Worm (Caenorhabditis elegans): ENCODE data around the gene C05B5.5.

Gene C05B5.5

ce11 chrIII:10010117-10010516, 9.0 kb downstream of the C05B5.5 start, which contains the start of gene fbxa-155:
Gene fbxa-155, minus strand, starts transcription at chrIII:10010217.
- TF ChIP-seq fos-1 (tag; optimal IDR thresholded peaks at IDR 0.05) (no peak), ZK546.5 (tag; optimal IDR thresholded peaks at IDR 0.05) (no peak), saeg-2 (GFP tag; IDR thresholded peaks at IDR 0.05) (no peak), ceh-32 (tag; optimal IDR thresholded peaks at IDR 0.05; ENCODE audit: poor library complexity) (no peak), Y105C5A.15 (GFP tag; IDR thresholded peaks at IDR 0.05) (no peak), Y48G9A.11 (GFP tag; IDR thresholded peaks at IDR 0.05) (no peak)

ce11 chrIII:10012136-10012535, 11.0 kb downstream of the C05B5.5 start, which contains the start of gene C05B5.16:
Gene C05B5.16, plus strand, starts transcription at chrIII:10012436.
- TF ChIP-seq nhr-41 (GFP tag; IDR thresholded peaks at IDR 0.05) (no peak), lir-3 (tag; optimal IDR thresholded peaks at IDR 0.05) (no peak), mxl-2 (GFP tag; conservative IDR thresholded peaks at IDR 0.05) (no peak), Y75B8A.6 (GFP tag; IDR thresholded peaks at IDR 0.05) (no peak), lin-15B (tag; optimal IDR thresholded peaks at IDR 0.05) (no peak), ces-1 (GFP tag; optimal IDR thresholded peaks at IDR 0.05) (no peak), lim-7 (GFP tag; IDR thresholded peaks at IDR 0.05) (no peak), ceh-44 (GFP tag; IDR thresholded peaks at IDR 0.05) (no peak), unc-39 (tag; optimal IDR thresholded peaks at IDR 0.05) (no peak), ztf-11 (tag; optimal IDR thresholded peaks at IDR 0.05) (no peak), ceh-32 (tag; optimal IDR thresholded peaks at IDR 0.05; ENCODE audit: poor library complexity) (no peak), skn-1 (tag; optimal IDR thresholded peaks at IDR 0.05) (no peak), snpc-1.2 (GFP tag; IDR thresholded peaks at IDR 0.05) (no peak), egl-43 (GFP tag; IDR thresholded peaks at IDR 0.05) (no peak), nhr-102 (tag; optimal IDR thresholded peaks at IDR 0.05) (no peak), mep-1 (tag; optimal IDR thresholded peaks at IDR 0.05) (no peak), vab-7 (GFP tag; IDR thresholded peaks at IDR 0.05) (no peak), lin-13 (GFP tag; optimal IDR thresholded peaks at IDR 0.05) (no peak)

- peak; percentile 64 for TF ChIP-seq hmg-1.1 (GFP tag; IDR thresholded peaks at IDR 0.05)
- TF ChIP-seq egl-27 (tag; optimal IDR thresholded peaks at IDR 0.05), result no peak
- no peak for TF ChIP-seq jun-1 (tag; optimal IDR thresholded peaks at IDR 0.05)
- TF ChIP-seq fkh-10 (GFP tag; optimal IDR thresholded peaks at IDR 0.05), result peak; percentile 37
- TF ChIP-seq mdl-1 (tag; optimal IDR thresholded peaks at IDR 0.05), result peak in 1 of 2 experiments; percentile 85
- peak; percentile 56 for TF ChIP-seq rbr-2 (tag; optimal IDR thresholded peaks at IDR 0.05)
- TF ChIP-seq lsy-2 (tag; optimal IDR thresholded peaks at IDR 0.05), result peak; percentile 45 to 53
- TF ChIP-seq unc-62 (GFP tag; optimal IDR thresholded peaks at IDR 0.05 in 1 of 2), result peak in 1 of 2 experiments; percentile 95
- no peak for TF ChIP-seq unc-62 (tag; optimal IDR thresholded peaks at IDR 0.05)
- no peak for TF ChIP-seq Y75B8A.6 (GFP tag; IDR thresholded peaks at IDR 0.05)
- TF ChIP-seq aha-1 (tag), result peak; percentile 32
- TF ChIP-seq hlh-30 (tag; optimal IDR thresholded peaks at IDR 0.05; ENCODE audit: insufficient read depth), result peak; percentile 89
These were observed 15.4 kb downstream of the C05B5.5 start, which contains the start of gene rgs-1 for ce11 chrIII:10016413-10017051. Gene rgs-1, minus strand, starts transcription at chrIII:10016558.

DNA sequence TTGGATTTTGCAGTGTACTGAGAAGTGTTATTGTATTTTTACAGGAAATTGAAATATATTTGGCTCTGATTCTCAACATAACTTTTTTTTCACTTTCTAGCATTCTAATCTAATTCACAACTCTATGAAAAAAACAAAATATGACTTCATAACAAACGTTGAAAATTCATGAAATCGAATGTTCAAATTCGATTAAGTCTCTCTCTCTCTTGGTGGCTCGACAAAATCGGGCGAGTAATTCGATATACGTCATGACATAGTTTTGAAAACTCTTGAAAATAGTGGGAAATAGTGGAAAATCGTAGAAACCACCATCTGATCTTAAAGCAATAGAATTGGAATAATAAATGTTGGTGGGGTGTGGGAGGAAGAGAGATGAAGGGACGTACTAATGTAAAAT, 16.8 kb downstream of the C05B5.5 start:
- TF ChIP-seq lsy-2 (tag; optimal IDR thresholded peaks at IDR 0.05), result no peak
- TF ChIP-seq nhr-102 (tag; optimal IDR thresholded peaks at IDR 0.05), result no peak
- TF ChIP-seq egl-43 (GFP tag; IDR thresholded peaks at IDR 0.05), result no peak
- TF ChIP-seq rbr-2 (tag; optimal IDR thresholded peaks at IDR 0.05), result no peak
- TF ChIP-seq T26A8.4 (GFP tag; IDR thresholded peaks at IDR 0.05), result no peak
- TF ChIP-seq skn-1 (tag; optimal IDR thresholded peaks at IDR 0.05), result no peak
- TF ChIP-seq hmg-1.1 (GFP tag; IDR thresholded peaks at IDR 0.05), result no peak
- no peak for TF ChIP-seq nhr-11 (tag; optimal IDR thresholded peaks at IDR 0.05)
- TF ChIP-seq vab-7 (GFP tag; IDR thresholded peaks at IDR 0.05), result no peak
- TF ChIP-seq Y5F2A.4 (GFP tag; optimal IDR thresholded peaks at IDR 0.05), result no peak
- no peak for TF ChIP-seq saeg-2 (GFP tag; IDR thresholded peaks at IDR 0.05)
- TF ChIP-seq daf-19 (GFP tag; conservative IDR thresholded peaks at IDR 0.05), result no peak
- no peak for TF ChIP-seq T20F7.1 (GFP tag; optimal IDR thresholded peaks at IDR 0.05)
- no peak for TF ChIP-seq snpc-4 (tag; optimal IDR thresholded peaks at IDR 0.05)
- no peak for TF ChIP-seq ceh-20 (GFP tag; IDR thresholded peaks at IDR 0.05)
- TF ChIP-seq lin-13 (GFP tag; optimal IDR thresholded peaks at IDR 0.05), result no peak

Measured in whole organism, L4 larva.